Fruit fly (Drosophila melanogaster): ENCODE data around the gene p38c.
A peak's percentile ranks its signal among the peaks of the same experiment; 100 is the strongest.

The p38c gene

dm6 chr3R:24099039-24100026, 50.7 kb downstream of the p38c start (continued):
- TF ChIP-seq CG15336 (GFP tag; IDR thresholded peaks at IDR 0.05) (peak; percentile 76), CG9139 (GFP tag; optimal IDR thresholded peaks at IDR 0.05) (no peak), fd85E (GFP tag; optimal IDR thresholded peaks at IDR 0.05) (peak; percentile 34), Sox14 (GFP tag; optimal IDR thresholded peaks at IDR 0.05) (peak; percentile 89), OdsH (GFP tag; optimal IDR thresholded peaks at IDR 0.05) (peak; percentile 71), CG34406 (GFP tag; optimal IDR thresholded peaks at IDR 0.05) (peak; percentile 53), Hr38 (GFP tag; optimal IDR thresholded peaks at IDR 0.05) (no peak), dsx (GFP tag; optimal IDR thresholded peaks at IDR 0.05; ENCODE audit: poor library complexity, severe bottlenecking) (peak; percentile 25), Blimp-1 (GFP tag; optimal IDR thresholded peaks at IDR 0.05) (peak; percentile 4), dac (GFP tag; optimal IDR thresholded peaks at IDR 0.05) (peak; percentile 25), vri (GFP tag; optimal IDR thresholded peaks at IDR 0.05) (peak; percentile 65), CG8319 (GFP tag; optimal IDR thresholded peaks at IDR 0.05) (peak; percentile 42), CG10631 (GFP tag; optimal IDR thresholded peaks at IDR 0.05) (peak; percentile 66), spab (GFP tag; optimal IDR thresholded peaks at IDR 0.05) (peak; percentile 8), CG10669 (GFP tag; optimal IDR thresholded peaks at IDR 0.05) (peak; percentile 48), CG4318 (GFP tag; optimal IDR thresholded peaks at IDR 0.05) (peak; percentile 36), eg (GFP tag; IDR thresholded peaks at IDR 0.05) (peak; percentile 72), CG31627 (GFP tag; optimal IDR thresholded peaks at IDR 0.05) (peak; percentile 84)
